Worm (Caenorhabditis elegans) whole organism, mixed stage, embryonic: ENCODE data around the gene C03B8.3.

Experiments
- M03D4.4 ChIP-seq: sonication (generic microtip); optimal IDR thresholded peaks from 2 replicates; lab custom pipeline; 2017; ENCODE audit warnings: mild to moderate bottlenecking, missing genetic modification characterization, missing compliant biosample characterization
- ces-1 ChIP-seq: fragments of 150-350 bp; optimal IDR thresholded peaks from 2 replicates; lab custom pipeline; 2014; ENCODE audit warnings: missing biosample characterization, missing genetic modification reagents, missing genetic modification characterization
- elt-1 ChIP-seq: sonication (generic microtip); optimal IDR thresholded peaks from 2 replicates; lab custom pipeline; 2017; ENCODE audit warnings: missing genetic modification characterization, mild to moderate bottlenecking, missing compliant biosample characterization, antibody characterized with exemption, moderate library complexity, borderline replicate concordance; ENCODE audit not compliant: insufficient read depth
- flh-1 ChIP-seq: fragments of 200-800 bp; sonication (Bioruptor generic); optimal IDR thresholded peaks from 2 replicates; lab custom pipeline; 2018; ENCODE audit warnings: mild to moderate bottlenecking, missing genetic modification characterization, moderate library complexity, missing compliant biosample characterization
- hlh-1 ChIP-seq: fragments of 150-350 bp; optimal IDR thresholded peaks from 2 replicates; lab custom pipeline; 2014; ENCODE audit warnings: missing biosample characterization, missing genetic modification reagents, missing genetic modification characterization
- lin-13 ChIP-seq: fragments of 150-350 bp; optimal IDR thresholded peaks from 2 replicates; lab custom pipeline; 2014; ENCODE audit warnings: missing biosample characterization, missing genetic modification characterization
- mab-5 ChIP-seq: fragments of 150-350 bp; optimal IDR thresholded peaks from 2 replicates; lab custom pipeline; 2014; ENCODE audit warnings: missing biosample characterization, missing genetic modification characterization
- mep-1 ChIP-seq: fragments of 150-350 bp; optimal IDR thresholded peaks from 2 replicates; lab custom pipeline; 2017; ENCODE audit warnings: missing biosample characterization, missing genetic modification reagents, missing genetic modification characterization, inconsistent platforms
- nhr-237 ChIP-seq: fragments of 150-350 bp; optimal IDR thresholded peaks from 2 replicates; lab custom pipeline; 2014; ENCODE audit warnings: missing biosample characterization, missing genetic modification characterization
- nhr-76 ChIP-seq: sonication (generic microtip); optimal IDR thresholded peaks from 2 replicates; lab custom pipeline; 2017; ENCODE audit warnings: missing biosample characterization, missing genetic modification characterization
- pha-4 ChIP-seq: fragments of 150-350 bp; optimal IDR thresholded peaks from 2 replicates; lab custom pipeline; 2018; ENCODE audit warnings: missing biosample characterization, missing genetic modification reagents, missing genetic modification characterization
- snpc-4 ChIP-seq: fragments of 150-350 bp; optimal IDR thresholded peaks from 2 replicates; lab custom pipeline; 2014; ENCODE audit warnings: missing biosample characterization, missing genetic modification characterization

DNA sequence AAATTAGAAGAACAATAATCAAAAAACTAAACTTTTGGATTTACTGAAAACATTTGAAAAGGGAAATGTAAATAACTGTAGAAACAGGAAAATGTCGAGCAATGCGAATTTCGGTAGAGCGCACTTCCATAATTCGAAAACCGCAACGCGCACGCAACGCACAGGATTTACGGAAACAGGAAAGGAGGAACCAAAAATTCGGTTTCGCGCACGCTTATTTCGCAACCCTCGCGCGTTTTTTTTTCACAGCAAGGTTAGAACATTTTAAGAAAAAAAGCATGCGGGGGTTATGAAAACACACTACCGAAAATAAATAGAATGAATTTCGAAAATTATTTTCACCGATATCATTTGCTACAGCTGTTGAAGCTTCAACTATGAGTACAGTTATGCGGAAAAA is 614 bp upstream of the C03B8.3 start:
- TF ChIP-seq hlh-1 (tag; lab: Kevin White, UChicago), result no peak
- no peak for TF ChIP-seq ces-1 (GFP tag; lab: Kevin White, UChicago)
- no peak for TF ChIP-seq nhr-237 (tag; lab: Kevin White, UChicago)
- TF ChIP-seq mab-5, result no peak
- TF ChIP-seq mep-1 (tag; lab: Kevin White, UChicago), result no peak
- no peak for TF ChIP-seq elt-1 (tag; lab: Kevin White, UChicago)
- TF ChIP-seq lin-13, result no peak
- no peak for TF ChIP-seq nhr-76 (tag; lab: Kevin White, UChicago)
- no peak for TF ChIP-seq M03D4.4
- no peak for TF ChIP-seq pha-4 (tag; lab: Kevin White, UChicago)
- TF ChIP-seq snpc-4 (tag; lab: Kevin White, UChicago), result no peak
- no peak for TF ChIP-seq flh-1 (GFP tag; lab: Kevin White, UChicago)
